Fruit fly (Drosophila melanogaster) whole organism, embryonic: ENCODE data around the gene kin17.
A peak's percentile ranks its signal among the peaks of the same experiment; 100 is the strongest.

ENCODE experiments used
- Adf1 ChIP-seq: fragments of 200-800 bp; sonication (Bioruptor generic); IDR thresholded peaks from 2 replicates; pipeline ENCODE4 v1.3.6; 2022; ENCODE audit warnings: missing biosample characterization, missing genetic modification characterization
- Aef1 ChIP-seq: fragments of 200-800 bp; sonication (Bioruptor generic); IDR thresholded peaks from 3 replicates; pipeline ENCODE4 v1.3.6; 2022; ENCODE audit warnings: missing biosample characterization, missing genetic modification characterization
- BtbVII ChIP-seq: fragments of 200-800 bp; sonication (Bioruptor generic); optimal IDR thresholded peaks from 3 replicates; lab custom pipeline; 2017; ENCODE audit warnings: missing biosample characterization, mild to moderate bottlenecking, missing genetic modification characterization
- CG10654 ChIP-seq: fragments of 200-800 bp; sonication (Bioruptor generic); optimal IDR thresholded peaks from 2 replicates; lab custom pipeline; 2016; ENCODE audit warnings: missing biosample characterization, missing genetic modification characterization
- CG1233 ChIP-seq: fragments of 200-800 bp; sonication (Bioruptor generic); optimal IDR thresholded peaks from 4 replicates; lab custom pipeline; 2018; ENCODE audit warnings: missing biosample characterization, mild to moderate bottlenecking, missing genetic modification characterization
- CG14965 ChIP-seq: fragments of 200-800 bp; sonication (Bioruptor generic); optimal IDR thresholded peaks from 2 replicates; lab custom pipeline; 2016; ENCODE audit warnings: missing biosample characterization, missing genetic modification characterization, borderline replicate concordance
- CG15696 ChIP-seq: fragments of 200-800 bp; sonication (Bioruptor generic); optimal IDR thresholded peaks from 2 replicates; lab custom pipeline; 2019; ENCODE audit warnings: missing biosample characterization, mild to moderate bottlenecking, missing genetic modification characterization, moderate library complexity
- CG16815 ChIP-seq: fragments of 200-800 bp; sonication (Bioruptor generic); optimal IDR thresholded peaks from 3 replicates; lab custom pipeline; 2017; ENCODE audit warnings: missing biosample characterization, mild to moderate bottlenecking, missing genetic modification characterization
- CG1832 ChIP-seq: fragments of 200-800 bp; sonication (Bioruptor generic); optimal IDR thresholded peaks from 2 replicates; lab custom pipeline; 2017; ENCODE audit warnings: missing biosample characterization, mild to moderate bottlenecking, missing genetic modification characterization, inconsistent platforms
- CG18599 ChIP-seq: fragments of 200-800 bp; sonication (Bioruptor generic); optimal IDR thresholded peaks from 3 replicates; lab custom pipeline; 2017; ENCODE audit warnings: missing biosample characterization, missing genetic modification characterization, mild to moderate bottlenecking, moderate library complexity, missing genetic modification reagents
- CG2202 ChIP-seq: fragments of 200-800 bp; sonication (Bioruptor generic); optimal IDR thresholded peaks from 2 replicates; lab custom pipeline; 2018; ENCODE audit warnings: missing biosample characterization, mild to moderate bottlenecking, missing genetic modification characterization
- CG2678 ChIP-seq: fragments of 200-800 bp; sonication (Bioruptor generic); optimal IDR thresholded peaks from 3 replicates; lab custom pipeline; 2019; ENCODE audit warnings: missing biosample characterization, mild to moderate bottlenecking, missing genetic modification characterization, moderate library complexity
- CG2889 ChIP-seq: fragments of 200-800 bp; sonication (Bioruptor generic); IDR thresholded peaks from 3 replicates; pipeline ENCODE4 v1.3.6; 2022; ENCODE audit warnings: missing biosample characterization, missing genetic modification characterization
- CG32767 ChIP-seq: fragments of 200-800 bp; sonication (Bioruptor generic); IDR thresholded peaks from 2 replicates; pipeline ENCODE4 v1.3.6; 2022; ENCODE audit warnings: missing biosample characterization, missing genetic modification characterization
- CG3407 ChIP-seq: fragments of 200-800 bp; sonication (Bioruptor generic); optimal IDR thresholded peaks from 2 replicates; lab custom pipeline; 2018; ENCODE audit warnings: missing biosample characterization, mild to moderate bottlenecking, missing genetic modification characterization
- CG4282 ChIP-seq: fragments of 200-800 bp; sonication (Bioruptor generic); optimal IDR thresholded peaks from 2 replicates; lab custom pipeline; 2016; ENCODE audit warnings: missing biosample characterization, missing genetic modification characterization
- CG6175 ChIP-seq: fragments of 200-800 bp; sonication (Bioruptor generic); IDR thresholded peaks from 3 replicates; pipeline ENCODE4 v1.3.6; 2022; ENCODE audit warnings: missing biosample characterization, missing genetic modification characterization
- CG6254 ChIP-seq: fragments of 200-800 bp; sonication (Bioruptor generic); optimal IDR thresholded peaks from 3 replicates; lab custom pipeline; 2017; ENCODE audit warnings: mild to moderate bottlenecking, missing biosample characterization, missing genetic modification reagents, missing genetic modification characterization
- CG6791 ChIP-seq: fragments of 200-800 bp; sonication (Bioruptor generic); IDR thresholded peaks from 3 replicates; pipeline ENCODE4 v1.3.6; 2022; ENCODE audit warnings: missing biosample characterization, missing genetic modification characterization; ENCODE audit not compliant: partially characterized antibody
- CG7987 ChIP-seq: fragments of 200-800 bp; sonication (Bioruptor generic); optimal IDR thresholded peaks from 2 replicates; lab custom pipeline; 2018; ENCODE audit warnings: missing biosample characterization, mild to moderate bottlenecking, missing genetic modification characterization, moderate library complexity
- CG8924 ChIP-seq: fragments of 200-800 bp; optimal IDR thresholded peaks from 3 replicates; lab custom pipeline; 2019; ENCODE audit warnings: missing biosample characterization, mild to moderate bottlenecking, missing genetic modification characterization, moderate library complexity
- CG9797 ChIP-seq: fragments of 200-800 bp; sonication (Bioruptor generic); optimal IDR thresholded peaks from 3 replicates; lab custom pipeline; 2018; ENCODE audit warnings: missing biosample characterization, mild to moderate bottlenecking, missing genetic modification characterization
- Deaf1 ChIP-seq: fragments of 200-800 bp; optimal IDR thresholded peaks from 3 replicates; lab custom pipeline; 2019; ENCODE audit warnings: missing biosample characterization, mild to moderate bottlenecking, missing genetic modification characterization, moderate library complexity
- Dfd ChIP-seq, 2 experiments: fragments of >200 bp; optimal IDR thresholded peaks; 2 replicates each; lab custom pipeline; 2017; ENCODE audit warnings: missing biosample characterization in 2 of 2, missing genetic modification characterization in 2 of 2
- HLH4C ChIP-seq: fragments of 200-800 bp; sonication (Bioruptor generic); IDR thresholded peaks from 3 replicates; pipeline ENCODE4 v1.3.6; 2022; ENCODE audit warnings: missing biosample characterization, missing genetic modification characterization; ENCODE audit not compliant: partially characterized antibody
- Hr39 ChIP-seq: fragments of >200 bp; optimal IDR thresholded peaks from 2 replicates; lab custom pipeline; 2017
- Hr51 ChIP-seq, 2 experiments: fragments of 200-800 bp; sonication (Bioruptor generic); optimal IDR thresholded peaks; 2 replicates in 1 of 2; 3 replicates in 1 of 2; lab custom pipeline; 2016 to 2018; ENCODE audit warnings: missing biosample characterization in 2 of 2, missing genetic modification characterization in 2 of 2, mild to moderate bottlenecking in 1 of 2, moderate library complexity in 1 of 2
- Pdp1 ChIP-seq, 2 experiments: fragments of 200-800 bp; sonication (Bioruptor generic); optimal IDR thresholded peaks; 3 replicates each; lab custom pipeline; 2016; ENCODE audit warnings: missing biosample characterization in 2 of 2, missing genetic modification characterization in 2 of 2, mild to moderate bottlenecking in 1 of 2, moderate library complexity in 1 of 2
- Rx ChIP-seq: fragments of 200-800 bp; sonication (Bioruptor generic); IDR thresholded peaks from 2 replicates; pipeline ENCODE4 v1.3.6; 2022; ENCODE audit warnings: missing biosample characterization, missing genetic modification characterization
- Sox100B ChIP-seq: fragments of 200-800 bp; sonication (Bioruptor generic); optimal IDR thresholded peaks from 3 replicates; lab custom pipeline; 2018; ENCODE audit warnings: missing biosample characterization, mild to moderate bottlenecking, missing genetic modification characterization
- Vsx1 ChIP-seq: fragments of 200-800 bp; sonication (Bioruptor generic); optimal IDR thresholded peaks from 2 replicates; lab custom pipeline; 2017; ENCODE audit warnings: missing biosample characterization, mild to moderate bottlenecking, missing genetic modification characterization, missing genetic modification reagents
- Xbp1 ChIP-seq: fragments of 200-800 bp; sonication (Bioruptor generic); optimal IDR thresholded peaks from 3 replicates; lab custom pipeline; 2016; ENCODE audit warnings: missing biosample characterization, mild to moderate bottlenecking, missing genetic modification characterization
- ac ChIP-seq: fragments of 200-800 bp; sonication (Bioruptor generic); optimal IDR thresholded peaks from 3 replicates; lab custom pipeline; 2017; ENCODE audit warnings: missing biosample characterization, mild to moderate bottlenecking, missing genetic modification characterization
- bab2 ChIP-seq: fragments of 200-800 bp; sonication (Bioruptor generic); optimal IDR thresholded peaks from 2 replicates; lab custom pipeline; 2016; ENCODE audit warnings: missing biosample characterization, missing genetic modification characterization
- croc ChIP-seq: fragments of 200-800 bp; sonication (Bioruptor generic); conservative IDR thresholded peaks from 3 replicates; pipeline ENCODE4 v1.3.6; 2022; ENCODE audit warnings: missing biosample characterization, missing genetic modification characterization
- crp ChIP-seq, 2 experiments: fragments of 200-800 bp; sonication (Bioruptor generic); optimal IDR thresholded peaks; 2 replicates in 1 of 2; 3 replicates in 1 of 2; lab custom pipeline; 2017; ENCODE audit warnings: missing biosample characterization in 2 of 2, missing genetic modification characterization in 2 of 2, mild to moderate bottlenecking in 1 of 2, moderate library complexity in 1 of 2
- eyg ChIP-seq: fragments of 200-800 bp; sonication (Bioruptor generic); optimal IDR thresholded peaks from 3 replicates; lab custom pipeline; 2016; ENCODE audit warnings: missing biosample characterization, missing genetic modification characterization
- gce ChIP-seq: fragments of 200-800 bp; sonication (Bioruptor generic); IDR thresholded peaks from 3 replicates; pipeline ENCODE4 v1.3.6; 2022; ENCODE audit warnings: missing biosample characterization, missing genetic modification characterization
- gcm2 ChIP-seq: fragments of 200-800 bp; sonication (Bioruptor generic); optimal IDR thresholded peaks from 2 replicates; lab custom pipeline; 2016; ENCODE audit warnings: missing biosample characterization, missing genetic modification characterization
- ham ChIP-seq: fragments of 200-800 bp; sonication (Bioruptor generic); IDR thresholded peaks from 2 replicates; pipeline ENCODE4 v1.3.6; 2022; ENCODE audit warnings: missing biosample characterization, missing genetic modification characterization
- mirr ChIP-seq: fragments of 200-800 bp; sonication (Bioruptor generic); optimal IDR thresholded peaks from 3 replicates; lab custom pipeline; 2018; ENCODE audit warnings: missing biosample characterization, mild to moderate bottlenecking, missing genetic modification characterization
- oc ChIP-seq: fragments of 200-800 bp; sonication (Bioruptor generic); optimal IDR thresholded peaks from 2 replicates; lab custom pipeline; 2018; ENCODE audit warnings: missing biosample characterization, mild to moderate bottlenecking, missing genetic modification characterization, moderate library complexity
- odd ChIP-seq: fragments of 200-800 bp; sonication (Bioruptor generic); optimal IDR thresholded peaks from 2 replicates; lab custom pipeline; 2017; ENCODE audit warnings: missing biosample characterization, mild to moderate bottlenecking, missing genetic modification characterization
- sd ChIP-seq: fragments of 200-800 bp; sonication (Bioruptor generic); optimal IDR thresholded peaks from 3 replicates; lab custom pipeline; 2018; ENCODE audit warnings: missing biosample characterization, mild to moderate bottlenecking, missing genetic modification characterization, moderate library complexity
- sens ChIP-seq: fragments of 200-800 bp; sonication (Bioruptor generic); peaks from one replicate; lab custom pipeline; 2016; ENCODE audit warnings: missing biosample characterization, missing genetic modification characterization
- seq ChIP-seq: fragments of 200-800 bp; sonication (Bioruptor generic); IDR thresholded peaks from 2 replicates; pipeline ENCODE4 v1.3.6; 2022; ENCODE audit warnings: missing biosample characterization, missing genetic modification characterization
- tio ChIP-seq: fragments of 200-800 bp; sonication (Bioruptor generic); optimal IDR thresholded peaks from 2 replicates; lab custom pipeline; 2017; ENCODE audit warnings: missing biosample characterization, missing genetic modification characterization, inconsistent platforms
- tx ChIP-seq: fragments of 200-800 bp; sonication (Bioruptor generic); optimal IDR thresholded peaks from 2 replicates; lab custom pipeline; 2016; ENCODE audit warnings: missing biosample characterization, missing genetic modification characterization
- vfl ChIP-seq: fragments of 200-800 bp; sonication (Bioruptor generic); optimal IDR thresholded peaks from 2 replicates; lab custom pipeline; 2016; ENCODE audit warnings: missing biosample characterization, missing genetic modification characterization
- wor ChIP-seq: fragments of 200-800 bp; sonication (Bioruptor generic); IDR thresholded peaks from 2 replicates; pipeline ENCODE4 v1.3.6; 2022; ENCODE audit warnings: missing biosample characterization, missing genetic modification characterization
- yki ChIP-seq: fragments of >200 bp; optimal IDR thresholded peaks from 3 replicates; lab custom pipeline; 2018

kin17 gene

DNA sequence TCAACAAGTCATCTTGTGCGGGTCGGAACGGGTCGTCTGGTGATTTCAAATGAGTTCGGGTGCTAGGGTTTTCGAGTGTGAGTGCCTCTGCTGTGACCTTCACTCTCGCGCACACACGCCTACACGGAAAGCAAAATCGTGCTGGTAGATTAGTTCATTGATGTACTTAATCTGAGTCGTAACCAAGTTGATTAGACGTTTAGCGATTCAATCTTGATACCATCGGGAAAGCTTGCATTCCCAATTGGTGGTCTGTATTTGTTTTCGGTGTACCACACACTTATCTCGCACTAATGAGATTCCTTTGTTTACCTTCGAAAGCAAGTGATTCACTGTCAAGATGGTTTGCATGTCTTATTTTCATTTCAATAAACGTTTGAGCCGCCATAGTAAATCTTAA lies 32.4 kb downstream of the kin17 start (continued):
- TF ChIP-seq gcm2 (GFP tag; lab: Kevin White, UChicago) (no peak), Adf1 (GFP tag; lab: Robert Waterston, UW) (no peak), CG8924 (no peak), vfl (GFP tag; lab: Kevin White, UChicago) (no peak), CG2678 (tag; lab: Kevin White, UChicago) (peak; percentile 60), croc (no peak), CG2889 (GFP tag; lab: Robert Waterston, UW) (0 out of 3 replicates have a peak, but pooled peaks have one; percentile 38), CG2202 (tag; lab: Kevin White, UChicago) (no peak), oc (tag; lab: Kevin White, UChicago) (no peak), CG1233 (GFP tag; lab: Kevin White, UChicago) (no peak), CG18599 (GFP tag; lab: Kevin White, UChicago) (peak; percentile 61), yki (lab: Kevin White, UChicago) (no peak), ham (GFP tag; lab: Robert Waterston, UW) (no peak), CG10654 (GFP tag; lab: Kevin White, UChicago) (peak; percentile 24), CG15696 (tag; lab: Kevin White, UChicago) (no peak), wor (GFP tag; lab: Robert Waterston, UW) (no peak), bab2 (GFP tag; lab: Kevin White, UChicago) (peak; percentile 29), gce (GFP tag; lab: Robert Waterston, UW) (no peak), Deaf1 (tag; lab: Kevin White, UChicago) (peak; percentile 17), CG7987 (GFP tag; lab: Kevin White, UChicago) (peak; percentile 28), sens (GFP tag; lab: Kevin White, UChicago) (peak; percentile 52), CG32767 (GFP tag; lab: Robert Waterston, UW) (no peak), CG4282 (GFP tag; lab: Kevin White, UChicago) (no peak), mirr (GFP tag; lab: Kevin White, UChicago) (no peak), Aef1 (GFP tag; lab: Robert Waterston, UW) (peak; percentile 57; the same call in 2 of the 3 replicates), tx (GFP tag; lab: Kevin White, UChicago) (no peak), Sox100B (GFP tag; lab: Kevin White, UChicago) (no peak), Xbp1 (GFP tag; lab: Kevin White, UChicago) (peak; percentile 35), crp (GFP tag; optimal IDR thresholded peaks at IDR 0.05; lab: Kevin White, UChicago) (no peak), Pdp1 (GFP tag; optimal IDR thresholded peaks at IDR 0.05; lab: Kevin White, UChicago) (peak in 1 of 2 experiments; percentile 56), CG6791 (GFP tag; lab: Robert Waterston, UW) (no peak), seq (peak; percentile 30; the same call in 1 of the 2 replicates), CG3407 (no peak), Hr39 (lab: Kevin White, UChicago) (no peak), tio (GFP tag; lab: Kevin White, UChicago) (no peak), CG16815 (GFP tag; lab: Kevin White, UChicago) (no peak), BtbVII (GFP tag; lab: Kevin White, UChicago) (peak; percentile 37), Dfd (GFP tag; optimal IDR thresholded peaks at IDR 0.05; lab: Kevin White, UChicago) (no peak), CG6175 (GFP tag; lab: Robert Waterston, UW) (no peak), CG9797 (GFP tag; lab: Kevin White, UChicago) (no peak), eyg (GFP tag; lab: Kevin White, UChicago) (no peak), Vsx1 (no peak), HLH4C (no peak), sd (tag; lab: Kevin White, UChicago) (peak; percentile 72), CG6254 (GFP tag; lab: Kevin White, UChicago) (no peak), Rx (GFP tag; lab: Robert Waterston, UW) (0 out of 2 replicates have a peak, but pooled peaks have one; percentile 21), CG14965 (GFP tag; lab: Kevin White, UChicago) (no peak), ac (no peak), CG1832 (no peak), odd (GFP tag; lab: Kevin White, UChicago) (no peak), Hr51 (GFP tag; optimal IDR thresholded peaks at IDR 0.05; lab: Kevin White, UChicago) (peak in 1 of 2 experiments; percentile 50)
